Fruit fly (Drosophila melanogaster): ENCODE results near the gene CG13919.

CG13919 gene

dm6 chr3L:1679394-1679793 is 34.1 kb downstream of the CG13919 start:
- no peak for TF ChIP-seq kay (GFP tag; ENCODE audit: borderline replicate concordance)
- no peak for TF ChIP-seq CG1620 (GFP tag; optimal IDR thresholded peaks at IDR 0.05)

- TF ChIP-seq cnc (optimal IDR thresholded peaks at IDR 0.05) (no peak), CG7045 (GFP tag; optimal IDR thresholded peaks at IDR 0.05) (no peak), CG14711 (tag; optimal IDR thresholded peaks at IDR 0.05) (no peak), pad (GFP tag; optimal IDR thresholded peaks at IDR 0.05) (no peak), Clk (GFP tag; optimal IDR thresholded peaks at IDR 0.05) (no peak), cic (GFP tag; optimal IDR thresholded peaks at IDR 0.05) (no peak), CG11617 (GFP tag; optimal IDR thresholded peaks at IDR 0.05) (no peak), CG1620 (GFP tag; optimal IDR thresholded peaks at IDR 0.05) (no peak), tj (GFP tag; optimal IDR thresholded peaks at IDR 0.05) (no peak), CG33017 (tag; optimal IDR thresholded peaks at IDR 0.05) (no peak), Hr96 (GFP tag; optimal IDR thresholded peaks at IDR 0.05) (no peak), CG12768 (GFP tag; optimal IDR thresholded peaks at IDR 0.05) (no peak), Mnt (GFP tag; optimal IDR thresholded peaks at IDR 0.05) (no peak), kay (GFP tag; ENCODE audit: borderline replicate concordance) (no peak), CG5204 (GFP tag; optimal IDR thresholded peaks at IDR 0.05) (no peak), Crg-1 (GFP tag; optimal IDR thresholded peaks at IDR 0.05) (no peak)
Observed at dm6 chr3L:1683091-1683490, 37.8 kb downstream of the CG13919 start.

- no peak for TF ChIP-seq tj (GFP tag; optimal IDR thresholded peaks at IDR 0.05)
- no peak for TF ChIP-seq ovo (GFP tag; optimal IDR thresholded peaks at IDR 0.05)
- TF ChIP-seq CG33017 (tag; optimal IDR thresholded peaks at IDR 0.05) = no peak
Observed at dm6 chr3L:1688161-1688560, 42.9 kb downstream of the CG13919 start.

- TF ChIP-seq CG33017 (tag; optimal IDR thresholded peaks at IDR 0.05) = no peak
- peak; percentile 40 for TF ChIP-seq tj (GFP tag; optimal IDR thresholded peaks at IDR 0.05)
- no peak for TF ChIP-seq CG11617 (GFP tag; optimal IDR thresholded peaks at IDR 0.05)
- TF ChIP-seq Mnt (GFP tag; optimal IDR thresholded peaks at IDR 0.05) = no peak
- no peak for TF ChIP-seq CG5204 (GFP tag; optimal IDR thresholded peaks at IDR 0.05)
- TF ChIP-seq ovo (GFP tag; optimal IDR thresholded peaks at IDR 0.05) = no peak
Observed at dm6 chr3L:1688569-1688968, 43.3 kb downstream of the CG13919 start.

dm6 chr3L:1690727-1691413 is 45.6 kb downstream of the CG13919 start:
- TF ChIP-seq Hr96 (GFP tag; optimal IDR thresholded peaks at IDR 0.05) = no peak
- no peak for TF ChIP-seq ovo (GFP tag; optimal IDR thresholded peaks at IDR 0.05)
- no peak for TF ChIP-seq cic (GFP tag; optimal IDR thresholded peaks at IDR 0.05)
- TF ChIP-seq CG7101 (tag; optimal IDR thresholded peaks at IDR 0.05) = no peak
- no peak for TF ChIP-seq CG5204 (GFP tag; optimal IDR thresholded peaks at IDR 0.05)
- TF ChIP-seq Mnt (GFP tag; optimal IDR thresholded peaks at IDR 0.05) = no peak
- TF ChIP-seq tj (GFP tag; optimal IDR thresholded peaks at IDR 0.05) = no peak
- TF ChIP-seq CG7045 (GFP tag; optimal IDR thresholded peaks at IDR 0.05) = no peak
- no peak for TF ChIP-seq bab1 (GFP tag; optimal IDR thresholded peaks at IDR 0.05)
- TF ChIP-seq CG33017 (tag; optimal IDR thresholded peaks at IDR 0.05) = no peak
- no peak for TF ChIP-seq kay (GFP tag; ENCODE audit: borderline replicate concordance)
- TF ChIP-seq CG1620 (GFP tag; optimal IDR thresholded peaks at IDR 0.05) = no peak
- TF ChIP-seq Crg-1 (GFP tag; optimal IDR thresholded peaks at IDR 0.05) = no peak
- no peak for TF ChIP-seq CG11617 (GFP tag; optimal IDR thresholded peaks at IDR 0.05)
- TF ChIP-seq cnc (optimal IDR thresholded peaks at IDR 0.05) = no peak
- TF ChIP-seq CG12768 (GFP tag; optimal IDR thresholded peaks at IDR 0.05) = no peak
- TF ChIP-seq CG14711 (tag; optimal IDR thresholded peaks at IDR 0.05) = no peak
- no peak for TF ChIP-seq toe (GFP tag; optimal IDR thresholded peaks at IDR 0.05)
- TF ChIP-seq Clk (GFP tag; optimal IDR thresholded peaks at IDR 0.05) = no peak

- TF ChIP-seq ovo (GFP tag; optimal IDR thresholded peaks at IDR 0.05) = no peak
- TF ChIP-seq cic (GFP tag; optimal IDR thresholded peaks at IDR 0.05) = no peak
- TF ChIP-seq cnc (optimal IDR thresholded peaks at IDR 0.05) = no peak
- TF ChIP-seq bab1 (GFP tag; optimal IDR thresholded peaks at IDR 0.05) = no peak
- no peak for TF ChIP-seq Hr96 (GFP tag; optimal IDR thresholded peaks at IDR 0.05)
- TF ChIP-seq Clk (GFP tag; optimal IDR thresholded peaks at IDR 0.05) = no peak
- no peak for TF ChIP-seq CG1620 (GFP tag; optimal IDR thresholded peaks at IDR 0.05)
- TF ChIP-seq CG7101 (tag; optimal IDR thresholded peaks at IDR 0.05) = no peak
- no peak for TF ChIP-seq Crg-1 (GFP tag; optimal IDR thresholded peaks at IDR 0.05)
- no peak for TF ChIP-seq Mnt (GFP tag; optimal IDR thresholded peaks at IDR 0.05)
- no peak for TF ChIP-seq CG12768 (GFP tag; optimal IDR thresholded peaks at IDR 0.05)
- no peak for TF ChIP-seq kay (GFP tag; ENCODE audit: borderline replicate concordance)
- no peak for TF ChIP-seq tj (GFP tag; optimal IDR thresholded peaks at IDR 0.05)
Observed at dm6 chr3L:1692122-1692786, 47.0 kb downstream of the CG13919 start.

dm6 chr3L:1692859-1693258 is 47.6 kb downstream of the CG13919 start:
- TF ChIP-seq Clk (GFP tag; optimal IDR thresholded peaks at IDR 0.05) = no peak
- TF ChIP-seq cnc (optimal IDR thresholded peaks at IDR 0.05) = no peak
- TF ChIP-seq CG12768 (GFP tag; optimal IDR thresholded peaks at IDR 0.05) = no peak
- no peak for TF ChIP-seq CG5204 (GFP tag; optimal IDR thresholded peaks at IDR 0.05)
- no peak for TF ChIP-seq pad (GFP tag; optimal IDR thresholded peaks at IDR 0.05)
- TF ChIP-seq CG7101 (tag; optimal IDR thresholded peaks at IDR 0.05) = no peak
- no peak for TF ChIP-seq CG1620 (GFP tag; optimal IDR thresholded peaks at IDR 0.05)
- no peak for TF ChIP-seq Hr96 (GFP tag; optimal IDR thresholded peaks at IDR 0.05)
- TF ChIP-seq ovo (GFP tag; optimal IDR thresholded peaks at IDR 0.05) = no peak
- TF ChIP-seq toe (GFP tag; optimal IDR thresholded peaks at IDR 0.05) = no peak
- no peak for TF ChIP-seq Crg-1 (GFP tag; optimal IDR thresholded peaks at IDR 0.05)
- no peak for TF ChIP-seq bab1 (GFP tag; optimal IDR thresholded peaks at IDR 0.05)
- no peak for TF ChIP-seq CG33017 (tag; optimal IDR thresholded peaks at IDR 0.05)
- TF ChIP-seq CG14711 (tag; optimal IDR thresholded peaks at IDR 0.05) = no peak
- no peak for TF ChIP-seq tj (GFP tag; optimal IDR thresholded peaks at IDR 0.05)
- no peak for TF ChIP-seq CG11617 (GFP tag; optimal IDR thresholded peaks at IDR 0.05)
- no peak for TF ChIP-seq CG7045 (GFP tag; optimal IDR thresholded peaks at IDR 0.05)
- no peak for TF ChIP-seq Mnt (GFP tag; optimal IDR thresholded peaks at IDR 0.05)
